Worm (Caenorhabditis elegans): ENCODE data around the gene nprl-3.

- no peak for TF ChIP-seq cog-1 (tag; optimal IDR thresholded peaks at IDR 0.05)
- TF ChIP-seq med-1 (GFP tag; optimal IDR thresholded peaks at IDR 0.05; ENCODE audit: insufficient read depth): no peak
- no peak for TF ChIP-seq ref-1 (GFP tag; conservative IDR thresholded peaks at IDR 0.05)
- no peak for TF ChIP-seq tab-1 (GFP tag; IDR thresholded peaks at IDR 0.05)
- TF ChIP-seq ztf-29 (GFP tag; IDR thresholded peaks at IDR 0.05): no peak
- TF ChIP-seq flt-1 (GFP tag; IDR thresholded peaks at IDR 0.05): no peak
Measured at ce11 chrIV:8347051-8347450, 49.8 kb downstream of the nprl-3 start, which contains the start of the genes F17E9.18 and F17E9.15.
